Fruit fly (Drosophila melanogaster) whole organism, embryonic: ENCODE measurements around the gene Caper.

ENCODE experiments used
- Abd-B ChIP-seq: fragments of 200-800 bp; sonication (Bioruptor generic); optimal IDR thresholded peaks from 2 replicates; lab custom pipeline; 2018; ENCODE audit warnings: missing biosample characterization, mild to moderate bottlenecking, missing genetic modification characterization, moderate library complexity
- CG13123 ChIP-seq: fragments of 200-800 bp; sonication (Bioruptor generic); optimal IDR thresholded peaks from 2 replicates; lab custom pipeline; 2016; ENCODE audit warnings: missing biosample characterization, missing genetic modification characterization
- CG2202 ChIP-seq: fragments of 200-800 bp; sonication (Bioruptor generic); optimal IDR thresholded peaks from 2 replicates; lab custom pipeline; 2018; ENCODE audit warnings: missing biosample characterization, mild to moderate bottlenecking, missing genetic modification characterization
- CG6791 ChIP-seq: fragments of 200-800 bp; sonication (Bioruptor generic); IDR thresholded peaks from 3 replicates; pipeline ENCODE4 v1.3.6; 2022; ENCODE audit warnings: missing biosample characterization, missing genetic modification characterization; ENCODE audit not compliant: partially characterized antibody
- Hr78 ChIP-seq, 2 experiments: fragments of 200-800 bp in 1 of 2; fragments of >200 bp in 1 of 2; sonication (Bioruptor generic) in 1 of 2; optimal IDR thresholded peaks; 2 replicates each; lab custom pipeline; 2017 to 2019; ENCODE audit warnings: missing biosample characterization in 2 of 2, missing genetic modification characterization in 2 of 2, mild to moderate bottlenecking in 1 of 2, moderate library complexity in 1 of 2
- Nf-YA ChIP-seq: fragments of 200-800 bp; sonication (Bioruptor generic); IDR thresholded peaks from 2 replicates; pipeline ENCODE4 v1.3.6; 2022; ENCODE audit warnings: missing biosample characterization, missing genetic modification characterization
- Xbp1 ChIP-seq: fragments of 200-800 bp; sonication (Bioruptor generic); optimal IDR thresholded peaks from 3 replicates; lab custom pipeline; 2016; ENCODE audit warnings: missing biosample characterization, mild to moderate bottlenecking, missing genetic modification characterization
- gt ChIP-seq: fragments of 200-800 bp; sonication (Bioruptor generic); IDR thresholded peaks from 2 replicates; pipeline ENCODE4 v1.3.6; 2022; ENCODE audit warnings: missing biosample characterization, missing genetic modification characterization
- slp2 ChIP-seq: fragments of 200-800 bp; sonication (Bioruptor generic); optimal IDR thresholded peaks from 2 replicates; lab custom pipeline; 2016; ENCODE audit warnings: missing biosample characterization, missing genetic modification characterization
- tll ChIP-seq, 2 experiments: fragments of 200-800 bp in 1 of 2; fragments of >200 bp in 1 of 2; sonication (Bioruptor generic) in 1 of 2; optimal IDR thresholded peaks; 2 replicates each; lab custom pipeline; 2017 to 2019; ENCODE audit warnings: missing biosample characterization in 2 of 2, missing genetic modification characterization in 2 of 2, mild to moderate bottlenecking in 1 of 2, moderate library complexity in 1 of 2

DNA sequence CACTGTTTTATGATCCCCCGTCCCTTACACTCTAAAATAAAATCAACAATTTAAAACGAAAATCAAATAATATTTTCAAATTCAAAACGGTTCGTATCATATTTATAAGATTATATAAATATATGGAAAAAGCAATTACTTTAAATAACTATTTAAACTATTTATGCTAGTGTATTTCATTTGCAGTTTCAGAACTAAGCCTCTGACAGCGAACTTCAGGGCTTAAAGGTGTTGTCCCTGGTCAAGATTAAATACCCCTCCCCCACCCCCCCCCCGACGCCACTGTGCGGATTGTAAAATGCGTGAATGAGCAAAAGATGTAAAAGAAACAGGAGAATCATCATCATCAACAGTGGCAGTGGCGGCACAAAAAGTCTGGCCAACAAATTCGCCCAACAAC is 44.3 kb downstream of the Caper start:
- TF ChIP-seq Abd-B (no peak), Xbp1 (no peak), Nf-YA (GFP tag; lab: Robert Waterston, UW) (no peak), tll (GFP tag; optimal IDR thresholded peaks at IDR 0.05; lab: Kevin White, UChicago) (no peak), CG6791 (GFP tag; lab: Robert Waterston, UW) (no peak), CG13123 (GFP tag; lab: Kevin White, UChicago) (no peak), slp2 (GFP tag; lab: Kevin White, UChicago) (no peak), CG2202 (tag; lab: Kevin White, UChicago) (no peak), gt (no peak), Hr78 (GFP tag; optimal IDR thresholded peaks at IDR 0.05; lab: Kevin White, UChicago) (no peak)
